Worm (Caenorhabditis elegans) whole organism, L4 larva: Measurements from ENCODE around the gene sra-12.

ENCODE experiments used
- F37D6.2 ChIP-seq: sonication (generic microtip); optimal IDR thresholded peaks from 2 replicates; lab custom pipeline; 2016; ENCODE audit warnings: mild to moderate bottlenecking, missing genetic modification characterization, missing compliant biosample characterization
- F44E2.7 ChIP-seq: fragments of 200-800 bp; sonication (Bioruptor generic); IDR thresholded peaks from 2 replicates; pipeline ENCODE4 v2.1.2; 2022; ENCODE audit warnings: missing genetic modification characterization, missing compliant biosample characterization
- T26A8.4 ChIP-seq: fragments of 200-800 bp; sonication (Bioruptor generic); IDR thresholded peaks from 2 replicates; pipeline ENCODE4 v1.3.6; 2022; ENCODE audit warnings: missing genetic modification characterization, missing compliant biosample characterization
- Y48G9A.11 ChIP-seq: fragments of 200-800 bp; sonication (Bioruptor generic); IDR thresholded peaks from 2 replicates; pipeline ENCODE4 v1.3.6; 2022; ENCODE audit warnings: missing genetic modification reagents, missing genetic modification characterization, missing compliant biosample characterization
- aha-1 ChIP-seq: fragments of 150-350 bp; peaks from one replicate; lab custom pipeline; 2014; ENCODE audit warnings: missing biosample characterization, missing genetic modification characterization
- ama-1 ChIP-seq: fragments of 150-350 bp; optimal IDR thresholded peaks from 2 replicates; lab custom pipeline; 2014; ENCODE audit warnings: inconsistent platforms, mixed read lengths
- arid-1 ChIP-seq: fragments of 200-800 bp; sonication (Bioruptor generic); conservative IDR thresholded peaks from 2 replicates; pipeline ENCODE4 v1.3.6; 2022; ENCODE audit warnings: missing genetic modification reagents, missing genetic modification characterization, missing compliant biosample characterization
- ceh-20 ChIP-seq: fragments of 200-800 bp; sonication (Bioruptor generic); IDR thresholded peaks from 2 replicates; pipeline ENCODE4 v1.3.6; 2022; ENCODE audit warnings: missing genetic modification reagents, missing genetic modification characterization, missing compliant biosample characterization
- ceh-28 ChIP-seq: fragments of 150-350 bp; optimal IDR thresholded peaks from 2 replicates; lab custom pipeline; 2014; ENCODE audit warnings: missing biosample characterization, missing genetic modification reagents, missing genetic modification characterization
- ces-1 ChIP-seq: fragments of 150-350 bp; sonication (generic microtip); optimal IDR thresholded peaks from 4 replicates; lab custom pipeline; 2014; ENCODE audit warnings: missing biosample characterization, missing genetic modification reagents, missing genetic modification characterization
- cey-2 ChIP-seq: sonication (generic microtip); optimal IDR thresholded peaks from 3 replicates; lab custom pipeline; 2017; ENCODE audit warnings: missing genetic modification characterization, mild to moderate bottlenecking, missing compliant biosample characterization, antibody characterized with exemption, borderline replicate concordance; ENCODE audit not compliant: insufficient read depth
- dmd-6 ChIP-seq: fragments of 200-800 bp; sonication (Bioruptor generic); IDR thresholded peaks from 2 replicates; pipeline ENCODE4 v1.3.6; 2022; ENCODE audit warnings: missing genetic modification reagents, missing genetic modification characterization, missing compliant biosample characterization
- dpl-1 ChIP-seq: fragments of 150-350 bp; optimal IDR thresholded peaks from 2 replicates; lab custom pipeline; 2014; ENCODE audit warnings: missing biosample characterization, missing genetic modification reagents, missing genetic modification characterization
- dve-1 ChIP-seq: sonication (generic microtip); optimal IDR thresholded peaks from 2 replicates; lab custom pipeline; 2017; ENCODE audit warnings: antibody characterized with exemption, mild to moderate bottlenecking, missing genetic modification characterization, missing compliant biosample characterization; ENCODE audit not compliant: insufficient read depth
- fos-1 ChIP-seq: fragments of 150-350 bp; optimal IDR thresholded peaks from 2 replicates; lab custom pipeline; 2014; ENCODE audit warnings: missing biosample characterization, missing genetic modification characterization
- gei-8 ChIP-seq: fragments of 200-800 bp; sonication (Bioruptor generic); optimal IDR thresholded peaks from 2 replicates; lab custom pipeline; 2018; ENCODE audit warnings: mild to moderate bottlenecking, missing genetic modification characterization, missing compliant biosample characterization
- hif-1 ChIP-seq, 2 experiments: sonication (generic microtip); optimal IDR thresholded peaks; 2 replicates each; lab custom pipeline; 2016 to 2017; ENCODE audit warnings: missing compliant biosample characterization in 2 of 2, missing genetic modification characterization in 2 of 2, missing genetic modification reagents in 2 of 2, missing genotype in 2 of 2, mild to moderate bottlenecking in 1 of 2
- hlh-11 ChIP-seq: fragments of 200-800 bp; sonication (Bioruptor generic); optimal IDR thresholded peaks from 2 replicates; lab custom pipeline; 2018; ENCODE audit warnings: mild to moderate bottlenecking, missing genetic modification characterization, missing compliant biosample characterization
- hmg-1.1 ChIP-seq: fragments of 200-800 bp; sonication (Bioruptor generic); IDR thresholded peaks from 2 replicates; pipeline ENCODE4 v1.3.6; 2022; ENCODE audit warnings: missing genetic modification reagents, missing genetic modification characterization, missing compliant biosample characterization
- lim-7 ChIP-seq: fragments of 200-800 bp; sonication (Bioruptor generic); IDR thresholded peaks from 2 replicates; pipeline ENCODE4 v1.3.6; 2022; ENCODE audit warnings: missing genetic modification characterization, missing compliant biosample characterization
- lin-1 ChIP-seq: fragments of 200-800 bp; sonication (Bioruptor generic); IDR thresholded peaks from 2 replicates; pipeline ENCODE4 v1.3.6; 2022; ENCODE audit warnings: missing genetic modification reagents, missing genetic modification characterization, missing compliant biosample characterization
- lin-13 ChIP-seq: fragments of 150-350 bp; optimal IDR thresholded peaks from 2 replicates; lab custom pipeline; 2014; ENCODE audit warnings: missing biosample characterization, missing genetic modification reagents, missing genetic modification characterization
- lin-15B ChIP-seq: fragments of 150-350 bp; sonication (generic microtip); optimal IDR thresholded peaks from 3 replicates; lab custom pipeline; 2014; ENCODE audit warnings: missing biosample characterization, missing genetic modification characterization
- lin-38 ChIP-seq: fragments of 200-800 bp; sonication (Bioruptor generic); IDR thresholded peaks from 2 replicates; pipeline ENCODE4 v1.3.6; 2022; ENCODE audit warnings: missing genetic modification reagents, missing genetic modification characterization, missing compliant biosample characterization
- lin-39 ChIP-seq: fragments of 150-350 bp; optimal IDR thresholded peaks from 2 replicates; lab custom pipeline; 2014; ENCODE audit warnings: missing biosample characterization, missing genetic modification reagents, missing genetic modification characterization
- lir-3 ChIP-seq: sonication (generic microtip); optimal IDR thresholded peaks from 2 replicates; lab custom pipeline; 2016; ENCODE audit warnings: mild to moderate bottlenecking, missing genetic modification characterization, missing compliant biosample characterization
- lsy-2 ChIP-seq, 2 experiments: fragments of 150-350 bp in 1 of 2; sonication (generic microtip) in 1 of 2; optimal IDR thresholded peaks; 2 replicates each; lab custom pipeline; 2014 to 2017; ENCODE audit warnings: missing biosample characterization in 2 of 2, missing genetic modification characterization in 2 of 2
- mdl-1 ChIP-seq, 2 experiments: fragments of 150-350 bp in 1 of 2; sonication (generic microtip) in 1 of 2; optimal IDR thresholded peaks; 2 replicates each; lab custom pipeline; 2014 to 2017; ENCODE audit warnings: missing biosample characterization in 2 of 2, missing genetic modification characterization in 2 of 2
- mxl-3 ChIP-seq: fragments of 200-800 bp; sonication (Bioruptor generic); optimal IDR thresholded peaks from 2 replicates; lab custom pipeline; 2018; ENCODE audit warnings: mild to moderate bottlenecking, missing genetic modification characterization, missing compliant biosample characterization
- nhr-111 ChIP-seq: fragments of 200-800 bp; sonication (Bioruptor generic); optimal IDR thresholded peaks from 2 replicates; lab custom pipeline; 2018; ENCODE audit warnings: mild to moderate bottlenecking, missing genetic modification characterization, missing compliant biosample characterization
- nhr-28 ChIP-seq: fragments of 150-350 bp; optimal IDR thresholded peaks from 2 replicates; lab custom pipeline; 2014; ENCODE audit warnings: missing biosample characterization, missing genetic modification characterization
- nhr-41 ChIP-seq: fragments of 200-800 bp; sonication (Bioruptor generic); IDR thresholded peaks from 2 replicates; pipeline ENCODE4 v1.3.6; 2022; ENCODE audit warnings: missing genetic modification reagents, missing genetic modification characterization, missing compliant biosample characterization
- nhr-76 ChIP-seq: fragments of 150-350 bp; optimal IDR thresholded peaks from 2 replicates; lab custom pipeline; 2014; ENCODE audit warnings: missing biosample characterization, missing genetic modification characterization
- nhr-77 ChIP-seq: fragments of 150-350 bp; optimal IDR thresholded peaks from 2 replicates; lab custom pipeline; 2014; ENCODE audit warnings: missing biosample characterization, missing genetic modification characterization
- pha-4 ChIP-seq, 2 experiments: fragments of 150-350 bp in 1 of 2; fragments of 200-800 bp in 1 of 2; sonication (Bioruptor generic) in 1 of 2; IDR thresholded peaks in 1 of 2; optimal IDR thresholded peaks in 1 of 2; 2 replicates each; pipeline versions ENCODE4 v1.3.6 to Lab custom; 2014 to 2022; ENCODE audit warnings: missing genetic modification characterization in 2 of 2, missing genetic modification reagents in 2 of 2, missing biosample characterization in 1 of 2, missing compliant biosample characterization in 1 of 2
- php-3 ChIP-seq: fragments of 200-800 bp; sonication (Bioruptor generic); IDR thresholded peaks from 2 replicates; pipeline ENCODE4 v1.3.6; 2022; ENCODE audit warnings: missing genetic modification reagents, missing genetic modification characterization, missing compliant biosample characterization
- rbr-2 ChIP-seq: sonication (generic microtip); optimal IDR thresholded peaks from 2 replicates; lab custom pipeline; 2016; ENCODE audit warnings: missing genotype, missing genetic modification characterization, missing compliant biosample characterization
- sdz-12 ChIP-seq: fragments of 200-800 bp; sonication (Bioruptor generic); optimal IDR thresholded peaks from 2 replicates; lab custom pipeline; 2018; ENCODE audit warnings: mild to moderate bottlenecking, missing genetic modification characterization, missing compliant biosample characterization
- snpc-1.2 ChIP-seq: fragments of 200-800 bp; sonication (Bioruptor generic); IDR thresholded peaks from 2 replicates; pipeline ENCODE4 v1.3.6; 2022; ENCODE audit warnings: missing genetic modification reagents, missing genetic modification characterization, missing compliant biosample characterization
- tag-97 ChIP-seq: fragments of 200-800 bp; sonication (Bioruptor generic); IDR thresholded peaks from 2 replicates; pipeline ENCODE4 v1.3.6; 2022; ENCODE audit warnings: missing genetic modification characterization, missing compliant biosample characterization
- zfp-2 ChIP-seq: sonication (generic microtip); optimal IDR thresholded peaks from 2 replicates; lab custom pipeline; 2016; ENCODE audit warnings: mild to moderate bottlenecking, missing genetic modification characterization, missing compliant biosample characterization
- zip-11 ChIP-seq: fragments of 200-800 bp; sonication (Bioruptor generic); IDR thresholded peaks from 2 replicates; pipeline ENCODE4 v1.3.6; 2022; ENCODE audit warnings: missing genetic modification characterization, missing compliant biosample characterization
- zip-2 ChIP-seq: fragments of 150-350 bp; optimal IDR thresholded peaks from 2 replicates; lab custom pipeline; 2014; ENCODE audit warnings: missing biosample characterization, missing genetic modification characterization

Gene sra-12

ce11 chrII:10932305-10932704 is 28.0 kb upstream of the sra-12 start:
- TF ChIP-seq snpc-1.2 (GFP tag; lab: Robert Waterston, UW) (no peak), sdz-12 (GFP tag; lab: Kevin White, UChicago) (no peak), nhr-77 (tag; lab: Kevin White, UChicago) (no peak), hlh-11 (tag; lab: Kevin White, UChicago) (no peak), zip-2 (tag; lab: Kevin White, UChicago) (no peak), dve-1 (tag; lab: Kevin White, UChicago) (no peak), gei-8 (GFP tag; lab: Kevin White, UChicago) (no peak)
- TF ChIP-seq, all 104 proteins: peak for 0

- TF ChIP-seq hmg-1.1 (GFP tag; lab: Robert Waterston, UW) = no peak
- 0 out of 2 replicates have a peak, but pooled peaks have one; percentile 7 for TF ChIP-seq ceh-20 (GFP tag; lab: Robert Waterston, UW)
- TF ChIP-seq mdl-1 (tag; optimal IDR thresholded peaks at IDR 0.05; lab: Kevin White, UChicago) = no peak
- TF ChIP-seq aha-1 (tag; lab: Kevin White, UChicago) = peak; percentile 95
- peak; percentile 62 for TF ChIP-seq ama-1 (lab: Kevin White, UChicago)
- no peak; the same call in 1 of the 2 replicates for TF ChIP-seq pha-4 (GFP tag; IDR thresholded peaks at IDR 0.05; lab: Robert Waterston, UW)
- no peak for TF ChIP-seq pha-4 (tag; optimal IDR thresholded peaks at IDR 0.05; lab: Kevin White, UChicago)
- peak in 1 of 2 experiments; percentile 22 for TF ChIP-seq hif-1 (tag; optimal IDR thresholded peaks at IDR 0.05; lab: Kevin White, UChicago)
- TF ChIP-seq lin-13 (GFP tag; lab: Kevin White, UChicago) = no peak
- TF ChIP-seq T26A8.4 (GFP tag; lab: Robert Waterston, UW) = no peak
- TF ChIP-seq Y48G9A.11 (GFP tag; lab: Robert Waterston, UW) = no peak
- peak; percentile 13; the same call in 1 of the 2 replicates for TF ChIP-seq dmd-6 (GFP tag; lab: Robert Waterston, UW)
- TF ChIP-seq tag-97 (GFP tag; lab: Robert Waterston, UW) = no peak
- TF ChIP-seq lin-38 (GFP tag; lab: Robert Waterston, UW) = peak; percentile 33; the same call in 1 of the 2 replicates
- no peak for TF ChIP-seq arid-1 (GFP tag; lab: Robert Waterston, UW)
- TF ChIP-seq nhr-41 (GFP tag; lab: Robert Waterston, UW) = no peak
- TF ChIP-seq F44E2.7 (GFP tag; lab: Robert Waterston, UW) = 0 out of 2 replicates have a peak, but pooled peaks have one; percentile 62
- no peak for TF ChIP-seq lin-39 (tag; lab: Kevin White, UChicago)
- TF ChIP-seq F37D6.2 (tag; lab: Kevin White, UChicago) = no peak
- peak; percentile 35; the same call in 1 of the 2 replicates for TF ChIP-seq php-3
- peak; percentile 5 for TF ChIP-seq nhr-111 (GFP tag; lab: Kevin White, UChicago)
- TF ChIP-seq, all 104 proteins: peak for 9
These were observed 26.7 kb upstream of the sra-12 start for ce11 chrII:10930678-10931650.

DNA sequence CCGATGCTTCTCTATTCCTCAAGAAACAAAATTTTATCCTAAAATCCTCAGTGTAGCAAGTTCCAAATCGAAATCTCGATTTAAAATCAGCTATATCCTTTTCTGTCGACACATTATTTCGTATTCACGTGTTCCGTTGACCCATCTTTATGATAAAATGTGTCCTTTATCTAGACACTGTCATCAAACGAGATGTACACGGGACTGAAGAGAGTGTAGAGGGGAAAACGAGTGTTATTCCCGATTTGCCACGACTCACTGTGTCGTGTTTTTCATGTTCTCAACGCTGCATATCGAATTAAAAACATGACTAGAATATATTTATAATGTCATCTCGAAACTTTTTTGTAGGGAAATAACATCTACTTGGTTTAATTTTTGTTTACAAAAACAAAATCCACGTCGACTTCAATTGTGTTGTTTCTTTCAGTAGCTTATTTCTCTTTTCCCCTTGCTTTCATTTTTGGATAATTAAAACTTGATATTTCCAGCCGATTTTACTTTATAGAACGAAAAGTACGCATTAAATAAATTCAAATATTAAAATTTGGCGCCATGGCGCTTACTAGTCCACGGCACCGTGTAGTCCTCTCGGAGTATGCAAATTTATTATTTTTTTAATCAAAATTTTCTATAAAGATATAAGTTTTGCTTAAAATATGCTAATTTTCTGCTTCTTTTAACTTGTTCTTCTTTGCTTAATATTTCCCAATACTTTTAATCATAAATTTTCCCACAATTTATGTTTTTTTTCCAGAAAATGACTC is 21.7 kb upstream of the sra-12 start, which contains the start of gene metr-1:
Gene metr-1, plus strand, starts transcription at position 758 of the 767 bp plus-strand sequence.
- TF ChIP-seq rbr-2 (tag; lab: Kevin White, UChicago) (no peak), fos-1 (tag; lab: Kevin White, UChicago) (no peak), lsy-2 (tag; optimal IDR thresholded peaks at IDR 0.05; lab: Kevin White, UChicago) (peak in 1 of 2 experiments; percentile 55), cey-2 (no peak), nhr-76 (tag; lab: Kevin White, UChicago) (no peak), lin-1 (no peak), lim-7 (GFP tag; lab: Robert Waterston, UW) (0 out of 2 replicates have a peak, but pooled peaks have one; percentile 23), lir-3 (tag; lab: Kevin White, UChicago) (no peak), zfp-2 (no peak), sdz-12 (GFP tag; lab: Kevin White, UChicago) (no peak), lin-15B (tag; lab: Kevin White, UChicago) (no peak), ces-1 (GFP tag; lab: Kevin White, UChicago) (no peak), lin-39 (tag; lab: Kevin White, UChicago) (no peak), T26A8.4 (GFP tag; lab: Robert Waterston, UW) (no peak), nhr-41 (GFP tag; lab: Robert Waterston, UW) (no peak), dpl-1 (GFP tag; lab: Kevin White, UChicago) (peak; percentile 83), ceh-28 (no peak), nhr-28 (tag; lab: Kevin White, UChicago) (peak; percentile 32), zip-11 (no peak), mxl-3 (GFP tag; lab: Kevin White, UChicago) (peak; percentile 74)
